Worm (Caenorhabditis elegans) whole organism, L4 larva: ENCODE data around the gene F20B6.4.
"Not testable (repeated sequence)": the region's sequence is repeated elsewhere in the genome, so short reads cannot be mapped to it uniquely, and the experiment has no call there.

Experiments used
- D1046.2 ChIP-seq: fragments of 200-800 bp; sonication (Bioruptor generic); IDR thresholded peaks from 2 replicates; pipeline ENCODE4 v1.3.6; 2022; ENCODE audit warnings: missing genetic modification characterization, missing compliant biosample characterization
- F10B5.3 ChIP-seq: sonication (generic microtip); optimal IDR thresholded peaks from 2 replicates; lab custom pipeline; 2016; ENCODE audit warnings: mild to moderate bottlenecking, missing genetic modification characterization, missing compliant biosample characterization
- F37D6.2 ChIP-seq: sonication (generic microtip); optimal IDR thresholded peaks from 2 replicates; lab custom pipeline; 2016; ENCODE audit warnings: mild to moderate bottlenecking, missing genetic modification characterization, missing compliant biosample characterization
- F49E8.2 ChIP-seq: sonication (generic microtip); optimal IDR thresholded peaks from 2 replicates; lab custom pipeline; 2016; ENCODE audit warnings: missing compliant biosample characterization, mild to moderate bottlenecking, missing genetic modification characterization, borderline replicate concordance
- Y75B8A.6 ChIP-seq: fragments of 200-800 bp; sonication (Bioruptor generic); IDR thresholded peaks from 2 replicates; pipeline ENCODE4 v1.3.6; 2022; ENCODE audit warnings: missing genetic modification reagents, missing genetic modification characterization, missing compliant biosample characterization
- ZK337.2 ChIP-seq: fragments of 200-800 bp; sonication (Bioruptor generic); IDR thresholded peaks from 2 replicates; pipeline ENCODE4 v1.3.6; 2022; ENCODE audit warnings: missing genetic modification reagents, missing genetic modification characterization, missing compliant biosample characterization
- ZK546.5 ChIP-seq, 2 experiments: sonication (generic microtip); optimal IDR thresholded peaks; 2 replicates each; lab custom pipeline; 2017; ENCODE audit warnings: missing biosample characterization in 2 of 2, missing genetic modification characterization in 2 of 2
- aly-2 ChIP-seq: sonication (generic microtip); optimal IDR thresholded peaks from 2 replicates; lab custom pipeline; 2018; ENCODE audit warnings: missing biosample characterization, missing genetic modification characterization
- ama-1 ChIP-seq: fragments of 150-350 bp; optimal IDR thresholded peaks from 2 replicates; lab custom pipeline; 2014; ENCODE audit warnings: inconsistent platforms, mixed read lengths
- arid-1 ChIP-seq: fragments of 200-800 bp; sonication (Bioruptor generic); conservative IDR thresholded peaks from 2 replicates; pipeline ENCODE4 v1.3.6; 2022; ENCODE audit warnings: missing genetic modification reagents, missing genetic modification characterization, missing compliant biosample characterization
- attf-4 ChIP-seq: sonication (generic microtip); optimal IDR thresholded peaks from 3 replicates; lab custom pipeline; 2017; ENCODE audit warnings: missing biosample characterization, missing genetic modification characterization
- ceh-32 ChIP-seq: sonication (generic microtip); optimal IDR thresholded peaks from 2 replicates; lab custom pipeline; 2016; ENCODE audit warnings: mild to moderate bottlenecking, missing genetic modification characterization, missing compliant biosample characterization; ENCODE audit not compliant: poor library complexity
- ceh-44 ChIP-seq: fragments of 200-800 bp; sonication (Bioruptor generic); IDR thresholded peaks from 2 replicates; pipeline ENCODE4 v1.3.6; 2022; ENCODE audit warnings: missing genetic modification reagents, missing genetic modification characterization, missing compliant biosample characterization
- ces-1 ChIP-seq: fragments of 150-350 bp; sonication (generic microtip); optimal IDR thresholded peaks from 4 replicates; lab custom pipeline; 2014; ENCODE audit warnings: missing biosample characterization, missing genetic modification reagents, missing genetic modification characterization
- ctbp-1 ChIP-seq: fragments of 200-800 bp; sonication (Bioruptor generic); IDR thresholded peaks from 2 replicates; pipeline ENCODE4 v1.3.6; 2022; ENCODE audit warnings: missing genetic modification reagents, missing genetic modification characterization, missing compliant biosample characterization
- daf-12 ChIP-seq: fragments of 150-350 bp; optimal IDR thresholded peaks from 2 replicates; lab custom pipeline; 2014; ENCODE audit warnings: missing biosample characterization, missing genetic modification reagents, missing genetic modification characterization
- dmd-8 ChIP-seq: fragments of 200-800 bp; sonication (Bioruptor generic); IDR thresholded peaks from 2 replicates; pipeline ENCODE4 v1.3.6; 2022; ENCODE audit warnings: missing genetic modification characterization, missing compliant biosample characterization
- dmd-9 ChIP-seq: fragments of 200-800 bp; sonication (Bioruptor generic); IDR thresholded peaks from 2 replicates; pipeline ENCODE4 v1.3.6; 2022; ENCODE audit warnings: missing genetic modification reagents, missing genetic modification characterization, missing compliant biosample characterization
- egl-27 ChIP-seq: sonication (generic microtip); optimal IDR thresholded peaks from 3 replicates; lab custom pipeline; 2017; ENCODE audit warnings: missing biosample characterization, missing genetic modification reagents, missing genetic modification characterization
- fkh-10 ChIP-seq: fragments of 150-350 bp; optimal IDR thresholded peaks from 2 replicates; lab custom pipeline; 2014; ENCODE audit warnings: missing biosample characterization, missing genetic modification reagents, missing genetic modification characterization
- fos-1 ChIP-seq: fragments of 150-350 bp; optimal IDR thresholded peaks from 2 replicates; lab custom pipeline; 2014; ENCODE audit warnings: missing biosample characterization, missing genetic modification characterization
- hif-1 ChIP-seq, 2 experiments: sonication (generic microtip); optimal IDR thresholded peaks; 2 replicates each; lab custom pipeline; 2016 to 2017; ENCODE audit warnings: missing compliant biosample characterization in 2 of 2, missing genetic modification characterization in 2 of 2, missing genetic modification reagents in 2 of 2, missing genotype in 2 of 2, mild to moderate bottlenecking in 1 of 2
- hlh-11 ChIP-seq: fragments of 200-800 bp; sonication (Bioruptor generic); optimal IDR thresholded peaks from 2 replicates; lab custom pipeline; 2018; ENCODE audit warnings: mild to moderate bottlenecking, missing genetic modification characterization, missing compliant biosample characterization
- jun-1 ChIP-seq: fragments of 150-350 bp; optimal IDR thresholded peaks from 2 replicates; lab custom pipeline; 2014; ENCODE audit warnings: missing biosample characterization, missing genetic modification reagents, missing genetic modification characterization
- lin-15B ChIP-seq: fragments of 150-350 bp; sonication (generic microtip); optimal IDR thresholded peaks from 3 replicates; lab custom pipeline; 2014; ENCODE audit warnings: missing biosample characterization, missing genetic modification characterization
- lin-39 ChIP-seq: fragments of 150-350 bp; optimal IDR thresholded peaks from 2 replicates; lab custom pipeline; 2014; ENCODE audit warnings: missing biosample characterization, missing genetic modification reagents, missing genetic modification characterization
- lsy-2 ChIP-seq, 2 experiments: fragments of 150-350 bp in 1 of 2; sonication (generic microtip) in 1 of 2; optimal IDR thresholded peaks; 2 replicates each; lab custom pipeline; 2014 to 2017; ENCODE audit warnings: missing biosample characterization in 2 of 2, missing genetic modification characterization in 2 of 2
- madf-9 ChIP-seq: fragments of 200-800 bp; sonication (Bioruptor generic); conservative IDR thresholded peaks from 2 replicates; pipeline ENCODE4 v1.3.6; 2022; ENCODE audit warnings: missing genetic modification reagents, missing genetic modification characterization, missing compliant biosample characterization
- mdl-1 ChIP-seq, 2 experiments: fragments of 150-350 bp in 1 of 2; sonication (generic microtip) in 1 of 2; optimal IDR thresholded peaks; 2 replicates each; lab custom pipeline; 2014 to 2017; ENCODE audit warnings: missing biosample characterization in 2 of 2, missing genetic modification characterization in 2 of 2
- mxl-3 ChIP-seq: fragments of 200-800 bp; sonication (Bioruptor generic); optimal IDR thresholded peaks from 2 replicates; lab custom pipeline; 2018; ENCODE audit warnings: mild to moderate bottlenecking, missing genetic modification characterization, missing compliant biosample characterization
- nhr-102 ChIP-seq: sonication (generic microtip); optimal IDR thresholded peaks from 2 replicates; lab custom pipeline; 2016; ENCODE audit warnings: mild to moderate bottlenecking, missing genetic modification characterization, moderate library complexity, missing compliant biosample characterization
- nhr-111 ChIP-seq: fragments of 200-800 bp; sonication (Bioruptor generic); optimal IDR thresholded peaks from 2 replicates; lab custom pipeline; 2018; ENCODE audit warnings: mild to moderate bottlenecking, missing genetic modification characterization, missing compliant biosample characterization
- nhr-237 ChIP-seq: sonication (generic microtip); optimal IDR thresholded peaks from 2 replicates; lab custom pipeline; 2017; ENCODE audit warnings: missing biosample characterization, missing genetic modification characterization
- nhr-25 ChIP-seq: sonication (generic microtip); optimal IDR thresholded peaks from 2 replicates; lab custom pipeline; 2017; ENCODE audit warnings: missing genetic modification characterization, mild to moderate bottlenecking, missing compliant biosample characterization, antibody characterized with exemption, moderate library complexity, borderline replicate concordance; ENCODE audit not compliant: insufficient read depth
- nhr-48 ChIP-seq: sonication (generic microtip); optimal IDR thresholded peaks from 2 replicates; lab custom pipeline; 2016; ENCODE audit warnings: mild to moderate bottlenecking, missing genetic modification characterization, missing compliant biosample characterization
- nhr-77 ChIP-seq: fragments of 150-350 bp; optimal IDR thresholded peaks from 2 replicates; lab custom pipeline; 2014; ENCODE audit warnings: missing biosample characterization, missing genetic modification characterization
- pha-4 ChIP-seq, 2 experiments: fragments of 150-350 bp in 1 of 2; fragments of 200-800 bp in 1 of 2; sonication (Bioruptor generic) in 1 of 2; IDR thresholded peaks in 1 of 2; optimal IDR thresholded peaks in 1 of 2; 2 replicates each; pipeline versions ENCODE4 v1.3.6 to Lab custom; 2014 to 2022; ENCODE audit warnings: missing genetic modification characterization in 2 of 2, missing genetic modification reagents in 2 of 2, missing biosample characterization in 1 of 2, missing compliant biosample characterization in 1 of 2
- rbr-2 ChIP-seq: sonication (generic microtip); optimal IDR thresholded peaks from 2 replicates; lab custom pipeline; 2016; ENCODE audit warnings: missing genotype, missing genetic modification characterization, missing compliant biosample characterization
- saeg-2 ChIP-seq: fragments of 200-800 bp; sonication (Bioruptor generic); IDR thresholded peaks from 2 replicates; pipeline ENCODE4 v1.3.6; 2022; ENCODE audit warnings: missing genetic modification reagents, missing genetic modification characterization, missing compliant biosample characterization
- snpc-4 ChIP-seq: fragments of 150-350 bp; optimal IDR thresholded peaks from 2 replicates; lab custom pipeline; 2014; ENCODE audit warnings: missing biosample characterization, missing genetic modification characterization
- spr-1 ChIP-seq: sonication (generic microtip); optimal IDR thresholded peaks from 2 replicates; lab custom pipeline; 2016; ENCODE audit warnings: mild to moderate bottlenecking, missing genetic modification characterization, missing compliant biosample characterization
- tag-97 ChIP-seq: fragments of 200-800 bp; sonication (Bioruptor generic); IDR thresholded peaks from 2 replicates; pipeline ENCODE4 v1.3.6; 2022; ENCODE audit warnings: missing genetic modification characterization, missing compliant biosample characterization
- unc-130 ChIP-seq: sonication (generic microtip); optimal IDR thresholded peaks from 2 replicates; lab custom pipeline; 2016; ENCODE audit warnings: missing genetic modification reagents, missing genetic modification characterization, missing compliant biosample characterization
- unc-62 ChIP-seq, 3 experiments: fragments of 150-350 bp in 1 of 3; sonication (generic microtip); optimal IDR thresholded peaks in 2 of 3; peaks in 1 of 3; 1 replicate in 1 of 3; 2 replicates in 2 of 3; lab custom pipeline; 2014 to 2017; ENCODE audit warnings: missing biosample characterization in 3 of 3, missing genetic modification characterization in 3 of 3, missing genetic modification reagents in 3 of 3, missing genotype in 1 of 3
- vab-7 ChIP-seq: fragments of 200-800 bp; sonication (Bioruptor generic); IDR thresholded peaks from 2 replicates; pipeline ENCODE4 v1.3.6; 2022; ENCODE audit warnings: missing genetic modification reagents, missing genetic modification characterization, missing compliant biosample characterization
- zfp-2 ChIP-seq: sonication (generic microtip); optimal IDR thresholded peaks from 2 replicates; lab custom pipeline; 2016; ENCODE audit warnings: mild to moderate bottlenecking, missing genetic modification characterization, missing compliant biosample characterization
- zip-2 ChIP-seq: fragments of 150-350 bp; optimal IDR thresholded peaks from 2 replicates; lab custom pipeline; 2014; ENCODE audit warnings: missing biosample characterization, missing genetic modification characterization
- ztf-11 ChIP-seq: fragments of 150-350 bp; optimal IDR thresholded peaks from 2 replicates; lab custom pipeline; 2014; ENCODE audit warnings: missing biosample characterization, missing genetic modification characterization

Gene F20B6.4

ce11 chrX:4199829-4200228 is 3.5 kb upstream of the F20B6.4 start, which contains the start of gene F20B6.5:
F20B6.5 (minus strand) TSS chrX:4199929.
- TF ChIP-seq zfp-2 (tag; lab: Kevin White, UChicago); lin-39 (tag; lab: Kevin White, UChicago); ctbp-1 (GFP tag; lab: Robert Waterston, UW): not testable (repeated sequence)

- TF ChIP-seq nhr-25 (tag; lab: Kevin White, UChicago): no peak
- no peak for TF ChIP-seq F10B5.3 (tag; lab: Kevin White, UChicago)
- TF ChIP-seq Y75B8A.6 (GFP tag; lab: Robert Waterston, UW): no peak
- no peak for TF ChIP-seq unc-130 (GFP tag; lab: Kevin White, UChicago)
- TF ChIP-seq aly-2 (tag; lab: Kevin White, UChicago): peak; percentile 60
- peak; percentile 24 for TF ChIP-seq jun-1 (tag; lab: Kevin White, UChicago)
- no peak for TF ChIP-seq F37D6.2 (tag; lab: Kevin White, UChicago)
- no peak for TF ChIP-seq ZK546.5 (tag; optimal IDR thresholded peaks at IDR 0.05; lab: Kevin White, UChicago)
- TF ChIP-seq D1046.2 (GFP tag; lab: Robert Waterston, UW): no peak
- no peak for TF ChIP-seq mxl-3 (GFP tag; lab: Kevin White, UChicago)
- TF ChIP-seq attf-4 (tag; lab: Kevin White, UChicago): no peak
- TF ChIP-seq hif-1 (tag; optimal IDR thresholded peaks at IDR 0.05; lab: Kevin White, UChicago): no peak
- peak; percentile 27 for TF ChIP-seq zip-2 (tag; lab: Kevin White, UChicago)
- no peak for TF ChIP-seq lin-39 (tag; lab: Kevin White, UChicago)
- TF ChIP-seq unc-62 (GFP tag; optimal IDR thresholded peaks at IDR 0.05 in 1 of 2; lab: Kevin White, UChicago): no peak
- TF ChIP-seq unc-62 (tag; optimal IDR thresholded peaks at IDR 0.05; lab: Kevin White, UChicago): no peak
- TF ChIP-seq daf-12 (tag; lab: Kevin White, UChicago): no peak
- no peak for TF ChIP-seq mdl-1 (tag; optimal IDR thresholded peaks at IDR 0.05; lab: Kevin White, UChicago)
- TF ChIP-seq nhr-111: no peak
- no peak for TF ChIP-seq lin-15B (tag; lab: Kevin White, UChicago)
- peak; percentile 55 for TF ChIP-seq nhr-102 (tag; lab: Kevin White, UChicago)
- no peak for TF ChIP-seq ZK337.2
- TF ChIP-seq nhr-237 (tag; lab: Kevin White, UChicago): no peak
- no peak for TF ChIP-seq F49E8.2 (tag; lab: Kevin White, UChicago)
- peak; percentile 41 for TF ChIP-seq spr-1 (tag; lab: Kevin White, UChicago)
- TF ChIP-seq nhr-48 (tag; lab: Kevin White, UChicago): peak; percentile 12
- no peak for TF ChIP-seq fkh-10 (GFP tag; lab: Kevin White, UChicago)
- no peak for TF ChIP-seq ceh-32 (tag; lab: Kevin White, UChicago)
- TF ChIP-seq ceh-44: no peak
- TF ChIP-seq ces-1 (GFP tag; lab: Kevin White, UChicago): no peak
- TF ChIP-seq arid-1 (GFP tag; lab: Robert Waterston, UW): no peak
- TF ChIP-seq snpc-4 (tag; lab: Kevin White, UChicago): no peak
- no peak for TF ChIP-seq nhr-77 (tag; lab: Kevin White, UChicago)
- no peak for TF ChIP-seq rbr-2 (tag; lab: Kevin White, UChicago)
- TF ChIP-seq dmd-9 (GFP tag; lab: Robert Waterston, UW): no peak
- TF ChIP-seq dmd-8 (GFP tag; lab: Robert Waterston, UW): no peak
- TF ChIP-seq ztf-11 (tag; lab: Kevin White, UChicago): no peak
- no peak for TF ChIP-seq lsy-2 (tag; optimal IDR thresholded peaks at IDR 0.05; lab: Kevin White, UChicago)
- TF ChIP-seq tag-97 (GFP tag; lab: Robert Waterston, UW): no peak
- TF ChIP-seq saeg-2 (GFP tag; lab: Robert Waterston, UW): peak; percentile 33; the same call in 1 of the 2 replicates
- no peak for TF ChIP-seq vab-7 (GFP tag; lab: Robert Waterston, UW)
- peak; percentile 48; the same call in 1 of the 2 replicates for TF ChIP-seq pha-4 (GFP tag; IDR thresholded peaks at IDR 0.05; lab: Robert Waterston, UW)
- no peak for TF ChIP-seq pha-4 (tag; optimal IDR thresholded peaks at IDR 0.05; lab: Kevin White, UChicago)
- no peak for TF ChIP-seq egl-27 (tag; lab: Kevin White, UChicago)
- peak; percentile 39 for TF ChIP-seq hlh-11 (tag; lab: Kevin White, UChicago)
- TF ChIP-seq madf-9 (GFP tag; lab: Robert Waterston, UW): peak; percentile 41; the same call in 1 of the 2 replicates
- TF ChIP-seq ama-1 (lab: Kevin White, UChicago): no peak
- TF ChIP-seq fos-1 (tag; lab: Kevin White, UChicago): no peak
Observed at ce11 chrX:4193080-4193479, 3.3 kb downstream of the F20B6.4 start.
